Worm (Caenorhabditis elegans) whole organism, early embryonic: Measurements from ENCODE around the gene ift-43.

Experiments
- B0310.2 ChIP-seq: sonication (generic microtip); optimal IDR thresholded peaks from 2 replicates; lab custom pipeline; 2016; ENCODE audit warnings: mild to moderate bottlenecking, missing genetic modification characterization, missing compliant biosample characterization
- F13C5.2 ChIP-seq: sonication (generic microtip); optimal IDR thresholded peaks from 2 replicates; lab custom pipeline; 2017; ENCODE audit warnings: mild to moderate bottlenecking, missing genetic modification characterization, inconsistent platforms, missing compliant biosample characterization
- aly-1 ChIP-seq: sonication (generic microtip); optimal IDR thresholded peaks from 2 replicates; lab custom pipeline; 2016; ENCODE audit warnings: missing genetic modification characterization, missing compliant biosample characterization
- ama-1 ChIP-seq: fragments of 150-350 bp; optimal IDR thresholded peaks from 2 replicates; lab custom pipeline; 2014
- ceh-13 ChIP-seq: fragments of 200-800 bp; sonication (Bioruptor generic); optimal IDR thresholded peaks from 2 replicates; lab custom pipeline; 2018; ENCODE audit warnings: mild to moderate bottlenecking, missing genetic modification characterization, missing compliant biosample characterization
- ceh-36 ChIP-seq: sonication (generic microtip); optimal IDR thresholded peaks from 2 replicates; lab custom pipeline; 2016; ENCODE audit warnings: missing genetic modification characterization, inconsistent platforms, missing compliant biosample characterization
- ets-7 ChIP-seq: sonication (generic microtip); optimal IDR thresholded peaks from 2 replicates; lab custom pipeline; 2016; ENCODE audit warnings: missing genotype, missing genetic modification characterization, missing compliant biosample characterization
- flt-1 ChIP-seq: fragments of 200-800 bp; sonication (Bioruptor generic); IDR thresholded peaks from 2 replicates; pipeline ENCODE4 v1.3.6; 2022; ENCODE audit warnings: missing genetic modification characterization, missing compliant biosample characterization
- hmbx-1 ChIP-seq: sonication (generic microtip); optimal IDR thresholded peaks from 2 replicates; lab custom pipeline; 2016; ENCODE audit warnings: mild to moderate bottlenecking, missing genetic modification characterization, missing compliant biosample characterization
- hmg-4 ChIP-seq: fragments of 200-800 bp; sonication (Bioruptor generic); optimal IDR thresholded peaks from 2 replicates; lab custom pipeline; 2018; ENCODE audit warnings: mild to moderate bottlenecking, missing genetic modification characterization, missing compliant biosample characterization
- hnd-1 ChIP-seq: sonication (generic microtip); optimal IDR thresholded peaks from 2 replicates; lab custom pipeline; 2016; ENCODE audit warnings: missing genetic modification characterization, missing compliant biosample characterization
- pes-1 ChIP-seq: fragments of 200-800 bp; sonication (Bioruptor generic); IDR thresholded peaks from 2 replicates; pipeline ENCODE4 v1.3.6; 2022; ENCODE audit warnings: missing genetic modification reagents, missing genetic modification characterization, missing compliant biosample characterization
- scrt-1 ChIP-seq: fragments of 200-800 bp; sonication (Bioruptor generic); IDR thresholded peaks from 2 replicates; pipeline ENCODE4 v1.3.6; 2022; ENCODE audit warnings: missing genetic modification characterization, missing compliant biosample characterization
- sea-1 ChIP-seq: fragments of 200-800 bp; sonication (Bioruptor generic); conservative IDR thresholded peaks from 2 replicates; pipeline ENCODE4 v1.3.6; 2022; ENCODE audit warnings: missing genetic modification characterization, missing compliant biosample characterization
- tbx-11 ChIP-seq: fragments of 200-800 bp; sonication (Bioruptor generic); IDR thresholded peaks from 2 replicates; pipeline ENCODE4 v1.3.6; 2022; ENCODE audit warnings: missing genetic modification characterization, missing compliant biosample characterization
- tbx-37 ChIP-seq: fragments of 200-800 bp; sonication (Bioruptor generic); conservative IDR thresholded peaks from 2 replicates; pipeline ENCODE4 v1.3.6; 2022; ENCODE audit warnings: missing genetic modification reagents, missing genetic modification characterization, missing compliant biosample characterization
- tra-4 ChIP-seq: sonication (generic microtip); optimal IDR thresholded peaks from 2 replicates; lab custom pipeline; 2017; ENCODE audit warnings: missing genetic modification characterization, missing compliant biosample characterization

ift-43 gene

DNA sequence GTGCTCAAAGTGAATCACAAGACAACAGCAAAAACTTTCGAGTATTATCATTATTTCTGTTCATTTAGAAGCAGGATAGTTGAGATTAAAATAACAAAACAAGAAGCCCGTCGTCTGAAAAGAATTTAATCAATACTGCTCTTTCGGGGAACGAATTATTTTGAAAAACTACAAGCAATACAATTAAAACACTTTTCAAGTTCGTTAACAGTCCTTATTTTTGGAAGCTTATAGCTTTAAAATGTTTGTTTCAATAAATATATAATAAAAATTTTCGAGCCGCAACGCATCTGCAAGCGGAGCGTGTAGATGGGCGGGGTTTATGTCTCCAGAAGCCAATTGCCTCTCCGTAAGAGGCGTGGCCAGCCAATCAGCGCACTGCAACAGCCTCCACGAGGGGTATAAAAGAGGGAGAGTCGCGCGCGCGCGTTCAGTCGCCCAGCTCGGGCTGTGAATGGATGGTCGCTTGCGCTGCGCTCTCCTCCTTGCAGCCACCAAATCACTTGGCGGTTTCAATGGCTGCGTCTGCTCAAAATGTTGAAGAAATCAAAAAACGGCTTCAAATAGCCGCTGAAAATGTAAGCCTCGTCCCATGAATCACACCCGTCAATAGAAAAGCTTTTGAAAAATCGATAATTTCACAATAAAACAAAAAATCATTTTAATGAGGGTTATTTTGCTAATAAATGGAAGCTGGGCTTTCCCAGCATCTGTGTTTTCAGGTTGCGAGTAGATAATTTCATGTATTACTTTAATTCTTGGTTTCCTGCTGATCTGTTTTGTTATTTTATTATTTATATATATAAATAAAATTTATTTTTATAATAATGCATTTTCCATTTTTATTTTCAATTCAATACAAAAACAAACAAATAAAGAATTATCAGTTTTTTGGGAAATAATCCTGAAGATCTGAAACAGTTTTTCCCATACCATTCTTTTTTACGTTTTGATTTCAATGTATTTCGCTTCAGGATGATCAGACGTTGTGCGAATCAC, at the start of gene ift-43, which contains the start of gene mdt-26:
TSS of gene ift-43 (minus strand) at position 51 of the 999 bp plus-strand sequence.
TSS of gene mdt-26 (plus strand) at position 446 of the 999 bp plus-strand sequence.
- TF ChIP-seq aly-1 (no peak), flt-1 (GFP tag; lab: Robert Waterston, UW) (peak; percentile 54; the same call in 1 of the 2 replicates), sea-1 (GFP tag; lab: Robert Waterston, UW) (peak; percentile 82), B0310.2 (tag; lab: Kevin White, UChicago) (peak; percentile 24), ceh-36 (tag; lab: Kevin White, UChicago) (peak; percentile 27), pes-1 (GFP tag; lab: Robert Waterston, UW) (peak; percentile 67), ets-7 (no peak), tra-4 (no peak), F13C5.2 (tag; lab: Kevin White, UChicago) (peak; percentile 46), scrt-1 (GFP tag; lab: Robert Waterston, UW) (peak; percentile 76), hmbx-1 (tag; lab: Kevin White, UChicago) (no peak), tbx-37 (GFP tag; lab: Robert Waterston, UW) (peak; percentile 5; the same call in 1 of the 2 replicates), hmg-4 (peak; percentile 82), hnd-1 (tag; lab: Kevin White, UChicago) (no peak), tbx-11 (GFP tag; lab: Robert Waterston, UW) (peak; percentile 67), ceh-13 (GFP tag; lab: Kevin White, UChicago) (no peak), ama-1 (lab: Kevin White, UChicago) (peak; percentile 98)

DNA sequence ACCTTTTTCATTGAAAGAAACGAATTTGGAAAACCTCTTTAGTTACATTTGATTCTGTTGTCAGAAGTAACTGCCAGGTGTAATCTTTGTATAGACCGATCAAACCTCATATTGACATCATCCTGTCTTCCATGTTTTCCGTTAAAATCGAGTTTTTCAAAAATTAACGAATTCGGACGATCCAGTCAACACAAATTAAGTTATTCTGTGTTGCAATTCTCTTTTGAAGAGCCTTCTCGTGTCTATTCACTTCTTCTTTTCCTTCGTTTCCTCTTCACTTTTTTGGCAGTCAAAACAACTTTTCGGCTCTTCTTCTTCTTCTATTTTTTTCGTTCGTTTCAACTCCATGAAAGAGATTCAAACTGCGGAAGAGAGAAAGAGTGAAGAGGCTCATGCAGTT, 47.6 kb upstream of the ift-43 start:
- TF ChIP-seq hnd-1 (tag; lab: Kevin White, UChicago) (no peak), hmbx-1 (tag; lab: Kevin White, UChicago) (no peak), B0310.2 (tag; lab: Kevin White, UChicago) (no peak), ceh-13 (GFP tag; lab: Kevin White, UChicago) (no peak), ceh-36 (tag; lab: Kevin White, UChicago) (no peak), tbx-37 (GFP tag; lab: Robert Waterston, UW) (no peak), tbx-11 (GFP tag; lab: Robert Waterston, UW) (no peak), flt-1 (GFP tag; lab: Robert Waterston, UW) (no peak), F13C5.2 (tag; lab: Kevin White, UChicago) (no peak), tra-4 (no peak), hmg-4 (no peak), pes-1 (GFP tag; lab: Robert Waterston, UW) (no peak), scrt-1 (GFP tag; lab: Robert Waterston, UW) (no peak), ets-7 (no peak), aly-1 (no peak), sea-1 (GFP tag; lab: Robert Waterston, UW) (no peak)

DNA sequence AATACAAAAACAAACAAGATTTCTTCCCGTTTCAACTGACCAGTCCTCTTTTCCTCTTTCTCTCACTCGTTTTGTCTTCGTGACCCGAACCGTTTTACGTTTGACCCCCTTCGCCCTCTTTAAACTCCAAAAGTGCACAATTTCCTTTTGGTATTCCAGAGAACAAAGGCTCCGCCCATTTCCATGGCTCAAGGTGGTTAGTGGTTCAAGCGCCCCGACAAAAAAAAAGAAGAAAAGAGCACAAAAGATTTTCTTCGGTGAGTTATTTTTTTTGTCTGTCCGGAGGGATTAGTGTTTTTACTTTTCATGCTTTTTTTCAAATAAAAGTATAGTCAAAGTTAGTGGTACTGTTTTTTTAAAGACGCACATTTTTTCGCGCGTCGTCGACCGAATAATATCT, 46.9 kb upstream of the ift-43 start, which contains the start of gene osta-2:
TSS of gene osta-2 (plus strand) at position 160 of the 400 bp plus-strand sequence.
- no peak for TF ChIP-seq ceh-13 (GFP tag; lab: Kevin White, UChicago)
- no peak for TF ChIP-seq ets-7
- no peak for TF ChIP-seq ama-1 (lab: Kevin White, UChicago)
- TF ChIP-seq tbx-11 (GFP tag; lab: Robert Waterston, UW), result no peak
- TF ChIP-seq flt-1 (GFP tag; lab: Robert Waterston, UW), result no peak
- no peak for TF ChIP-seq B0310.2 (tag; lab: Kevin White, UChicago)
- TF ChIP-seq scrt-1 (GFP tag; lab: Robert Waterston, UW), result no peak
- no peak for TF ChIP-seq hmbx-1 (tag; lab: Kevin White, UChicago)
- no peak for TF ChIP-seq F13C5.2 (tag; lab: Kevin White, UChicago)
- TF ChIP-seq sea-1 (GFP tag; lab: Robert Waterston, UW), result no peak
- TF ChIP-seq ceh-36 (tag; lab: Kevin White, UChicago), result no peak
- no peak for TF ChIP-seq tbx-37 (GFP tag; lab: Robert Waterston, UW)

DNA sequence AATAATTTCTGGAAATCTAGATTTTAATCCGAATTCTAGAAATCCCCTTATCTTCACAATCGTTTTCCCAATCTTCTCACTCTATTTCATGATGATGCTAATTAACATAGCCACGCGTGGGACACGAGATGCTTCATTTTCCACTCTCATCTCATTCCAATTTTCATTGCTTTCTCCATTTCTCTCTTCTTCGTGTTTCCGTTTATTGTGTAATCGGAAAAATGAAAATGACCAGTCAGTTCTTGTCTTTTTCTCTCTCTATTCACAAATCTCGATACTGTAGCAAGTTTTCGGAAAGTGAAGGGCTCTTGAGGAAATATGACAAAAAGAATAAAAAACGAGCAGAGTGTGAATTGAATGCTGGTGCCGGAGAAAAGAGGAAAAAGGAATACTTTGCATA, 43.9 kb upstream of the ift-43 start:
- TF ChIP-seq sea-1 (GFP tag; lab: Robert Waterston, UW) (no peak), aly-1 (no peak), ama-1 (lab: Kevin White, UChicago) (no peak), hmbx-1 (tag; lab: Kevin White, UChicago) (no peak), hmg-4 (no peak), B0310.2 (tag; lab: Kevin White, UChicago) (no peak), tra-4 (no peak), tbx-11 (GFP tag; lab: Robert Waterston, UW) (no peak), flt-1 (GFP tag; lab: Robert Waterston, UW) (no peak), scrt-1 (GFP tag; lab: Robert Waterston, UW) (no peak), ceh-13 (GFP tag; lab: Kevin White, UChicago) (no peak), tbx-37 (GFP tag; lab: Robert Waterston, UW) (no peak), pes-1 (GFP tag; lab: Robert Waterston, UW) (no peak), ceh-36 (tag; lab: Kevin White, UChicago) (no peak), hnd-1 (tag; lab: Kevin White, UChicago) (no peak), F13C5.2 (tag; lab: Kevin White, UChicago) (no peak), ets-7 (no peak)

DNA sequence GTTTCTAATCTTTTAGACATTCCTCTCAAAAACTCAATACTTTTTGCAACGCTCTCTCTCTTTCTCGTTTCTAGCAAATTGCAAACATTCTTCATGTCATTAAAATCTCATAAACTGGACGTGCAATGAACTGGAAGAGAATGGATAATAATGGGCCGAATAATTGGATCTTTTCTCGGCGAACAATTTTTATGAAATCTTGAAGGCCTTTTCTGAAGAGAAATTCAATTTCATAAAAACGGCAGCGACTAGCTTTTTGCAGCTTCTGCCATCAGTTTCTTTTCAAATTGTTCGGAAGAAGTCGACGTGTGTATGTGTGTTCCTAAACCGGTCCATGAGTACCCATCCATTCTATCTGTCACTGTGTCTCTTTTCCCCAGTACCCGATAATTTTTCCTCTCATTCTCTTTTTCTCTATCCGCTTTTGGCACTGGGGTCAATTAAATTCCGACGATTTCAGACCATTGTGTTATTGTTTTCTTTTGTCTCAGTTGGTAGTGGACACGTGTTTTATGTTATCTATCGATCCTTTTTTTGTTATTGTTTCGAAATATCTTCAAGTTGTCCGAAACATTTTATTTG, 42.1 kb upstream of the ift-43 start:
- TF ChIP-seq hmbx-1 (tag; lab: Kevin White, UChicago) (no peak), hnd-1 (tag; lab: Kevin White, UChicago) (no peak), tbx-37 (GFP tag; lab: Robert Waterston, UW) (no peak), ceh-36 (tag; lab: Kevin White, UChicago) (no peak), tra-4 (no peak), hmg-4 (no peak), ama-1 (lab: Kevin White, UChicago) (no peak), scrt-1 (GFP tag; lab: Robert Waterston, UW) (no peak), tbx-11 (GFP tag; lab: Robert Waterston, UW) (no peak), ets-7 (no peak), aly-1 (no peak)
